Fruit fly (Drosophila melanogaster) whole organism, embryonic: ENCODE data around the gene Trf4-1.

Experiments
- ATbp ChIP-seq: fragments of 200-800 bp; sonication (Bioruptor generic); optimal IDR thresholded peaks from 2 replicates; lab custom pipeline; 2017; ENCODE audit warnings: missing biosample characterization, mild to moderate bottlenecking, missing genetic modification characterization, missing genetic modification reagents
- Aef1 ChIP-seq: fragments of 200-800 bp; sonication (Bioruptor generic); IDR thresholded peaks from 3 replicates; pipeline ENCODE4 v1.3.6; 2022; ENCODE audit warnings: missing biosample characterization, missing genetic modification characterization
- CG1024 ChIP-seq: fragments of 200-800 bp; sonication (Bioruptor generic); IDR thresholded peaks from 2 replicates; pipeline ENCODE4 v1.3.6; 2022; ENCODE audit warnings: missing biosample characterization, missing genetic modification characterization
- CG10274 ChIP-seq: fragments of 200-800 bp; sonication (Bioruptor generic); optimal IDR thresholded peaks from 3 replicates; lab custom pipeline; 2017; ENCODE audit warnings: missing biosample characterization, mild to moderate bottlenecking, missing genetic modification characterization
- CG11247 ChIP-seq: fragments of 200-800 bp; sonication (Bioruptor generic); IDR thresholded peaks from 2 replicates; pipeline ENCODE4 v1.3.6; 2022; ENCODE audit warnings: missing biosample characterization, missing genetic modification characterization
- CG12236 ChIP-seq: fragments of 200-800 bp; sonication (Bioruptor generic); optimal IDR thresholded peaks from 2 replicates; lab custom pipeline; 2016; ENCODE audit warnings: missing biosample characterization, missing genetic modification characterization
- CG13424 ChIP-seq: fragments of 200-800 bp; sonication (Bioruptor generic); optimal IDR thresholded peaks from 2 replicates; lab custom pipeline; 2019; ENCODE audit warnings: missing biosample characterization, mild to moderate bottlenecking, missing genetic modification characterization, moderate library complexity
- CG14667 ChIP-seq: fragments of 200-800 bp; sonication (Bioruptor generic); IDR thresholded peaks from 2 replicates; pipeline ENCODE4 v1.3.6; 2022; ENCODE audit warnings: missing biosample characterization, missing genetic modification characterization
- CG18011 ChIP-seq: fragments of 200-800 bp; sonication (Bioruptor generic); optimal IDR thresholded peaks from 2 replicates; lab custom pipeline; 2017; ENCODE audit warnings: missing biosample characterization, missing genetic modification characterization, mild to moderate bottlenecking, moderate library complexity, missing genotype
- CG2889 ChIP-seq: fragments of 200-800 bp; sonication (Bioruptor generic); IDR thresholded peaks from 3 replicates; pipeline ENCODE4 v1.3.6; 2022; ENCODE audit warnings: missing biosample characterization, missing genetic modification characterization
- CG31224 ChIP-seq: fragments of 200-800 bp; sonication (Bioruptor generic); IDR thresholded peaks from 2 replicates; pipeline ENCODE4 v1.3.6; 2022; ENCODE audit warnings: missing biosample characterization, missing genetic modification characterization
- CG3407 ChIP-seq: fragments of 200-800 bp; sonication (Bioruptor generic); optimal IDR thresholded peaks from 2 replicates; lab custom pipeline; 2018; ENCODE audit warnings: missing biosample characterization, mild to moderate bottlenecking, missing genetic modification characterization
- CG4360 ChIP-seq: fragments of 200-800 bp; sonication (Bioruptor generic); IDR thresholded peaks from 2 replicates; pipeline ENCODE4 v1.3.6; 2022; ENCODE audit warnings: missing biosample characterization, missing genetic modification characterization
- CG5245 ChIP-seq: fragments of 200-800 bp; sonication (Bioruptor generic); optimal IDR thresholded peaks from 3 replicates; lab custom pipeline; 2016; ENCODE audit warnings: missing biosample characterization, missing genetic modification characterization
- CG8281 ChIP-seq: fragments of 200-800 bp; sonication (Bioruptor generic); optimal IDR thresholded peaks from 2 replicates; lab custom pipeline; 2018; ENCODE audit warnings: missing biosample characterization, mild to moderate bottlenecking, missing genetic modification characterization, moderate library complexity
- Dad ChIP-seq: fragments of 200-800 bp; sonication (Bioruptor generic); optimal IDR thresholded peaks from 3 replicates; lab custom pipeline; 2016; ENCODE audit warnings: missing biosample characterization, missing genetic modification characterization
- Dfd ChIP-seq, 2 experiments: fragments of >200 bp; optimal IDR thresholded peaks; 2 replicates each; lab custom pipeline; 2017; ENCODE audit warnings: missing biosample characterization in 2 of 2, missing genetic modification characterization in 2 of 2
- Dref ChIP-seq: fragments of 200-800 bp; sonication (Bioruptor generic); IDR thresholded peaks from 2 replicates; pipeline ENCODE4 v1.3.6; 2022; ENCODE audit warnings: missing biosample characterization, missing genetic modification characterization
- E2f2 ChIP-seq: fragments of 200-800 bp; sonication (Bioruptor generic); IDR thresholded peaks from 2 replicates; pipeline ENCODE4 v1.3.6; 2022; ENCODE audit warnings: missing biosample characterization, missing genetic modification characterization
- Gug ChIP-seq: fragments of 200-800 bp; sonication (Bioruptor generic); IDR thresholded peaks from 4 replicates; pipeline ENCODE4 v1.3.6; 2022; ENCODE audit warnings: missing biosample characterization, missing genetic modification characterization
- HLHmδ ChIP-seq: fragments of 200-800 bp; sonication (Bioruptor generic); optimal IDR thresholded peaks from 2 replicates; lab custom pipeline; 2018; ENCODE audit warnings: missing biosample characterization, mild to moderate bottlenecking, missing genetic modification characterization, moderate library complexity
- HmgD ChIP-seq: fragments of 200-800 bp; sonication (Bioruptor generic); optimal IDR thresholded peaks from 3 replicates; lab custom pipeline; 2016; ENCODE audit warnings: missing biosample characterization, missing genetic modification characterization
- Hr51 ChIP-seq, 2 experiments: fragments of 200-800 bp; sonication (Bioruptor generic); optimal IDR thresholded peaks; 2 replicates in 1 of 2; 3 replicates in 1 of 2; lab custom pipeline; 2016 to 2018; ENCODE audit warnings: missing biosample characterization in 2 of 2, missing genetic modification characterization in 2 of 2, mild to moderate bottlenecking in 1 of 2, moderate library complexity in 1 of 2
- Kr ChIP-seq: fragments of 200-800 bp; sonication (Bioruptor generic); optimal IDR thresholded peaks from 2 replicates; lab custom pipeline; 2017; ENCODE audit warnings: missing biosample characterization, mild to moderate bottlenecking, missing genetic modification characterization
- MESR4 ChIP-seq: fragments of 200-800 bp; sonication (Bioruptor generic); optimal IDR thresholded peaks from 2 replicates; lab custom pipeline; 2018; ENCODE audit warnings: missing biosample characterization, mild to moderate bottlenecking, missing genetic modification characterization, moderate library complexity
- Mes4 ChIP-seq: fragments of 200-800 bp; sonication (Bioruptor generic); optimal IDR thresholded peaks from 2 replicates; lab custom pipeline; 2016; ENCODE audit warnings: missing biosample characterization, missing genetic modification characterization
- Opbp ChIP-seq: fragments of 200-800 bp; sonication (Bioruptor generic); IDR thresholded peaks from 3 replicates; pipeline ENCODE4 v1.3.6; 2022; ENCODE audit warnings: missing biosample characterization, missing genetic modification characterization; ENCODE audit not compliant: partially characterized antibody
- Ptx1 ChIP-seq: fragments of 200-800 bp; sonication (Bioruptor generic); IDR thresholded peaks from 2 replicates; pipeline ENCODE4 v1.3.6; 2022; ENCODE audit warnings: missing biosample characterization, missing genetic modification characterization
- Rx ChIP-seq: fragments of 200-800 bp; sonication (Bioruptor generic); IDR thresholded peaks from 2 replicates; pipeline ENCODE4 v1.3.6; 2022; ENCODE audit warnings: missing biosample characterization, missing genetic modification characterization
- Scr ChIP-seq: fragments of 200-800 bp; sonication (Bioruptor generic); IDR thresholded peaks from 2 replicates; pipeline ENCODE4 v1.3.6; 2022; ENCODE audit warnings: missing biosample characterization, missing genetic modification characterization; ENCODE audit not compliant: partially characterized antibody
- Sin3A ChIP-seq: fragments of >200 bp; optimal IDR thresholded peaks from 2 replicates; lab custom pipeline; 2018
- bigmax ChIP-seq: fragments of 200-800 bp; sonication (Bioruptor generic); optimal IDR thresholded peaks from 2 replicates; lab custom pipeline; 2018; ENCODE audit warnings: missing biosample characterization, mild to moderate bottlenecking, missing genetic modification characterization
- chif ChIP-seq, 2 experiments: fragments of 200-800 bp; sonication (Bioruptor generic); optimal IDR thresholded peaks; 3 replicates each; lab custom pipeline; 2016; ENCODE audit warnings: missing biosample characterization in 2 of 2, missing genetic modification characterization in 2 of 2
- chn ChIP-seq: fragments of 200-800 bp; sonication (Bioruptor generic); optimal IDR thresholded peaks from 2 replicates; lab custom pipeline; 2016; ENCODE audit warnings: missing biosample characterization, missing genetic modification characterization
- ci ChIP-seq: fragments of 200-800 bp; sonication (Bioruptor generic); IDR thresholded peaks from 3 replicates; pipeline ENCODE4 v1.3.6; 2022; ENCODE audit warnings: missing biosample characterization, missing genetic modification characterization
- corto ChIP-seq: fragments of 200-800 bp; sonication (Bioruptor generic); optimal IDR thresholded peaks from 2 replicates; lab custom pipeline; 2016; ENCODE audit warnings: missing biosample characterization, mild to moderate bottlenecking, missing genetic modification characterization, moderate library complexity
- cwo ChIP-seq: fragments of 200-800 bp; sonication (Bioruptor generic); optimal IDR thresholded peaks from 3 replicates; lab custom pipeline; 2017; ENCODE audit warnings: missing biosample characterization, missing genetic modification characterization, mild to moderate bottlenecking, moderate library complexity, missing genetic modification reagents
- danr ChIP-seq: fragments of 200-800 bp; sonication (Bioruptor generic); IDR thresholded peaks from 2 replicates; pipeline ENCODE4 v1.3.6; 2022; ENCODE audit warnings: missing biosample characterization, missing genetic modification characterization
- dati ChIP-seq: fragments of 200-800 bp; sonication (Bioruptor generic); IDR thresholded peaks from 2 replicates; pipeline ENCODE4 v1.3.6; 2022; ENCODE audit warnings: missing biosample characterization, missing genetic modification characterization
- dpn ChIP-seq, 2 experiments: fragments of 200-800 bp; sonication (Bioruptor generic); optimal IDR thresholded peaks; 3 replicates each; lab custom pipeline; 2016; ENCODE audit warnings: missing biosample characterization in 2 of 2, missing genetic modification characterization in 2 of 2
- dysf ChIP-seq: fragments of 200-800 bp; sonication (Bioruptor generic); IDR thresholded peaks from 3 replicates; pipeline ENCODE4 v1.3.6; 2022; ENCODE audit warnings: missing biosample characterization, missing genetic modification characterization
- fd3F ChIP-seq: fragments of 200-800 bp; sonication (Bioruptor generic); optimal IDR thresholded peaks from 2 replicates; lab custom pipeline; 2018; ENCODE audit warnings: missing biosample characterization, mild to moderate bottlenecking, missing genetic modification characterization, moderate library complexity
- kay ChIP-seq: fragments of 200-800 bp; sonication (Bioruptor generic); optimal IDR thresholded peaks from 2 replicates; lab custom pipeline; 2016; ENCODE audit warnings: missing biosample characterization, missing genetic modification characterization
- ken ChIP-seq: fragments of 200-800 bp; sonication (Bioruptor generic); IDR thresholded peaks from 3 replicates; pipeline ENCODE4 v1.3.6; 2022; ENCODE audit warnings: missing biosample characterization, missing genetic modification characterization
- pan ChIP-seq, 4 experiments: fragments of >200 bp in 3 of 4; fragments of 200-800 bp in 1 of 4; sonication (Bioruptor generic) in 1 of 4; optimal IDR thresholded peaks in 3 of 4; IDR thresholded peaks in 1 of 4; 2 replicates each; pipeline versions ENCODE4 v1.3.6 to Lab custom; 2017 to 2022; ENCODE audit warnings: missing biosample characterization in 2 of 4, missing genetic modification characterization in 2 of 4, mixed read lengths in 1 of 4
- pho ChIP-seq: fragments of 200-800 bp; sonication (Bioruptor generic); optimal IDR thresholded peaks from 2 replicates; lab custom pipeline; 2016; ENCODE audit warnings: missing biosample characterization, missing genetic modification characterization
- sima ChIP-seq: fragments of 200-800 bp; sonication (Bioruptor generic); optimal IDR thresholded peaks from 2 replicates; lab custom pipeline; 2016; ENCODE audit warnings: missing biosample characterization, missing genetic modification characterization
- sob ChIP-seq: fragments of 200-800 bp; sonication (Bioruptor generic); IDR thresholded peaks from 2 replicates; pipeline ENCODE4 v1.3.6; 2022; ENCODE audit warnings: missing biosample characterization, missing genetic modification characterization
- sr ChIP-seq: fragments of 200-800 bp; sonication (Bioruptor generic); IDR thresholded peaks from 3 replicates; pipeline ENCODE4 v1.3.6; 2022; ENCODE audit warnings: missing biosample characterization, missing genetic modification characterization
- trh ChIP-seq: fragments of 200-800 bp; sonication (Bioruptor generic); optimal IDR thresholded peaks from 2 replicates; lab custom pipeline; 2016; ENCODE audit warnings: missing biosample characterization, missing genetic modification characterization
- unc-4 ChIP-seq: fragments of 200-800 bp; sonication (Bioruptor generic); IDR thresholded peaks from 2 replicates; pipeline ENCODE4 v1.3.6; 2022; ENCODE audit warnings: missing biosample characterization, missing genetic modification characterization; ENCODE audit not compliant: partially characterized antibody

Trf4-1 gene

DNA sequence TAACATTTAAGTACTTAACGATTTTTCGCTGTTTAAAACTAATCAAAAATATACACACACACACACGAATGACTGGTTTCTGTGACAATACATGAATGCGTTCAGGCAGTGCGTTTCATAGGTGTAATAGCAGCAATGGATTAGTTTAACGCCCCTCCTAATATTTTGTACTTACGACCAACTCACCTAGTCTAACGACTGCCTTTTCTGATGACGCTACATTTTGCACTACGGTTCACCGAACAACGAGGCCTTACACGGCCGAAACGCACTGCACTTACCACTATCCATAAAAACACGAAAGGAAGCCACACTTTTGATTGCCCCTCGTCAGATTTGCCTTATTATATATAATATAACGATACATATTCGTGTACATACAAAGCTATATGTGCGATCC is 41.0 kb downstream of the Trf4-1 start:
- TF ChIP-seq CG2889 (GFP tag; lab: Robert Waterston, UW): 0 out of 3 replicates have a peak, but pooled peaks have one; percentile 6
- TF ChIP-seq pho (GFP tag; lab: Kevin White, UChicago): no peak
- no peak for TF ChIP-seq HmgD (GFP tag; lab: Kevin White, UChicago)
- TF ChIP-seq cwo (GFP tag; lab: Kevin White, UChicago): no peak
- TF ChIP-seq Kr: no peak
- no peak for TF ChIP-seq Scr
- TF ChIP-seq sima (GFP tag; lab: Kevin White, UChicago): no peak
- no peak for TF ChIP-seq Opbp (GFP tag; lab: Robert Waterston, UW)
- no peak for TF ChIP-seq CG31224
- TF ChIP-seq CG3407 (GFP tag; lab: Kevin White, UChicago): no peak
- TF ChIP-seq ATbp (GFP tag; lab: Kevin White, UChicago): no peak
- no peak for TF ChIP-seq MESR4
- TF ChIP-seq CG8281 (tag; lab: Kevin White, UChicago): no peak
- TF ChIP-seq Gug (GFP tag; lab: Robert Waterston, UW): peak; percentile 58; the same call in 3 of the 4 replicates
- TF ChIP-seq bigmax (GFP tag; lab: Kevin White, UChicago): no peak
- no peak for TF ChIP-seq CG1024
- peak; percentile 36; the same call in 1 of the 2 replicates for TF ChIP-seq Rx (GFP tag; lab: Robert Waterston, UW)
- TF ChIP-seq Dref (GFP tag; lab: Robert Waterston, UW): no peak
- no peak for TF ChIP-seq Dfd (GFP tag; optimal IDR thresholded peaks at IDR 0.05; lab: Kevin White, UChicago)
- peak in 1 of 2 experiments; percentile 47 for TF ChIP-seq dpn (GFP tag; optimal IDR thresholded peaks at IDR 0.05; lab: Kevin White, UChicago)
- 0 out of 3 replicates have a peak, but pooled peaks have one; percentile 45 for TF ChIP-seq ci (GFP tag; lab: Robert Waterston, UW)
- no peak for TF ChIP-seq trh
- TF ChIP-seq CG12236: no peak
- peak; percentile 2 for TF ChIP-seq CG13424 (tag; lab: Kevin White, UChicago)
- TF ChIP-seq CG11247 (GFP tag; lab: Robert Waterston, UW): 0 out of 2 replicates have a peak, but pooled peaks have one; percentile 28
- peak; percentile 26 to 51 for TF ChIP-seq chif (GFP tag; optimal IDR thresholded peaks at IDR 0.05; lab: Kevin White, UChicago)
- TF ChIP-seq kay: no peak
- TF ChIP-seq dysf (GFP tag; lab: Robert Waterston, UW): peak; percentile 65
- no peak for TF ChIP-seq unc-4
- TF ChIP-seq Dad (GFP tag; lab: Kevin White, UChicago): no peak
- TF ChIP-seq corto (GFP tag; lab: Kevin White, UChicago): no peak
- TF ChIP-seq danr (GFP tag; lab: Robert Waterston, UW): no peak
- TF ChIP-seq Ptx1 (GFP tag; lab: Robert Waterston, UW): peak; percentile 62
- TF ChIP-seq CG5245: peak; percentile 14
- TF ChIP-seq sr (GFP tag; lab: Robert Waterston, UW): no peak
- no peak for TF ChIP-seq CG10274
- TF ChIP-seq CG14667 (GFP tag; lab: Robert Waterston, UW): no peak
- no peak for TF ChIP-seq Hr51 (GFP tag; optimal IDR thresholded peaks at IDR 0.05; lab: Kevin White, UChicago)
- TF ChIP-seq pan (optimal IDR thresholded peaks at IDR 0.05; lab: Kevin White, UChicago): no peak
- peak in 1 of 2 experiments; percentile 52 for TF ChIP-seq pan (GFP tag; optimal IDR thresholded peaks at IDR 0.05 in 1 of 2, IDR thresholded peaks at IDR 0.05 in 1 of 2)
- TF ChIP-seq sob (GFP tag; lab: Robert Waterston, UW): 0 out of 2 replicates have a peak, but pooled peaks have one; percentile 22
- no peak for TF ChIP-seq fd3F (GFP tag; lab: Kevin White, UChicago)
- TF ChIP-seq chn (GFP tag; lab: Kevin White, UChicago): peak; percentile 20
- peak; percentile 29; the same call in 2 of the 3 replicates for TF ChIP-seq Aef1 (GFP tag; lab: Robert Waterston, UW)
- TF ChIP-seq CG18011: no peak
- no peak for TF ChIP-seq Sin3A (lab: Kevin White, UChicago)
- TF ChIP-seq ken (GFP tag; lab: Robert Waterston, UW): peak; percentile 60; the same call in 1 of the 3 replicates
- no peak for TF ChIP-seq Mes4 (GFP tag; lab: Kevin White, UChicago)
- TF ChIP-seq HLHmδ (GFP tag; lab: Kevin White, UChicago): no peak
- no peak for TF ChIP-seq dati
- TF ChIP-seq CG4360 (GFP tag; lab: Robert Waterston, UW): no peak
- peak; percentile 15; the same call in 1 of the 2 replicates for TF ChIP-seq E2f2 (GFP tag; lab: Robert Waterston, UW)
